Fruit fly (Drosophila melanogaster): ENCODE results near the gene CG12985.
"Not testable (repeated sequence)": the region's sequence is repeated elsewhere in the genome, so short reads cannot be mapped to it uniquely, and the experiment has no call there.

The CG12985 gene

dm6 chrX:17881138-17882121, 2.1 kb upstream of the CG12985 start:
- no peak for TF ChIP-seq Myc (optimal IDR thresholded peaks at IDR 0.05)
- no peak for TF ChIP-seq psq (optimal IDR thresholded peaks at IDR 0.05)
- TF ChIP-seq insv (optimal IDR thresholded peaks at IDR 0.05), result no peak
- no peak for TF ChIP-seq Sin3A (optimal IDR thresholded peaks at IDR 0.05)
- TF ChIP-seq ttk (optimal IDR thresholded peaks at IDR 0.05), result no peak
- TF ChIP-seq h (optimal IDR thresholded peaks at IDR 0.05), result no peak

dm6 chrX:17882769-17883168, 749 bp upstream of the CG12985 start:
- TF ChIP-seq psq (optimal IDR thresholded peaks at IDR 0.05) (no peak), insv (optimal IDR thresholded peaks at IDR 0.05) (no peak), h (optimal IDR thresholded peaks at IDR 0.05) (no peak), Sin3A (optimal IDR thresholded peaks at IDR 0.05) (no peak)

dm6 chrX:17884567-17884966, 1.0 kb downstream of the CG12985 start:
- TF ChIP-seq Myc (optimal IDR thresholded peaks at IDR 0.05), result no peak
- no peak for TF ChIP-seq insv (optimal IDR thresholded peaks at IDR 0.05)
- TF ChIP-seq psq (optimal IDR thresholded peaks at IDR 0.05), result no peak
- no peak for TF ChIP-seq ttk (optimal IDR thresholded peaks at IDR 0.05)
- no peak for TF ChIP-seq Sin3A (optimal IDR thresholded peaks at IDR 0.05)

dm6 chrX:17885295-17885694, 1.8 kb downstream of the CG12985 start:
- TF ChIP-seq insv (optimal IDR thresholded peaks at IDR 0.05) (no peak), psq (optimal IDR thresholded peaks at IDR 0.05) (no peak), ttk (optimal IDR thresholded peaks at IDR 0.05) (no peak), h (optimal IDR thresholded peaks at IDR 0.05) (no peak), Sin3A (optimal IDR thresholded peaks at IDR 0.05) (no peak), Myc (optimal IDR thresholded peaks at IDR 0.05) (no peak)

- TF ChIP-seq Myc (optimal IDR thresholded peaks at IDR 0.05) (no peak), insv (optimal IDR thresholded peaks at IDR 0.05) (no peak), h (optimal IDR thresholded peaks at IDR 0.05) (no peak), psq (optimal IDR thresholded peaks at IDR 0.05) (no peak), ttk (optimal IDR thresholded peaks at IDR 0.05) (no peak), Sin3A (optimal IDR thresholded peaks at IDR 0.05) (no peak)
Observed at dm6 chrX:17886107-17886448, 2.6 kb downstream of the CG12985 start.

dm6 chrX:17886449-17887207, 3.1 kb downstream of the CG12985 start:
- TF ChIP-seq ttk (optimal IDR thresholded peaks at IDR 0.05) (no peak), insv (optimal IDR thresholded peaks at IDR 0.05) (no peak), h (optimal IDR thresholded peaks at IDR 0.05) (no peak), psq (optimal IDR thresholded peaks at IDR 0.05) (no peak), Sin3A (optimal IDR thresholded peaks at IDR 0.05) (no peak), Myc (optimal IDR thresholded peaks at IDR 0.05) (no peak)

dm6 chrX:17887208-17887627, 3.7 kb downstream of the CG12985 start, which contains the start of gene mnb:
Gene mnb, minus strand, starts transcription at chrX:17887222.
- no peak for TF ChIP-seq insv (optimal IDR thresholded peaks at IDR 0.05)
- no peak for TF ChIP-seq h (optimal IDR thresholded peaks at IDR 0.05)
- TF ChIP-seq Sin3A (optimal IDR thresholded peaks at IDR 0.05), result peak; percentile 62
- peak; percentile 62 for TF ChIP-seq psq (optimal IDR thresholded peaks at IDR 0.05)

- TF ChIP-seq Sin3A (optimal IDR thresholded peaks at IDR 0.05), result no peak
- TF ChIP-seq Myc (optimal IDR thresholded peaks at IDR 0.05), result no peak
- no peak for TF ChIP-seq ttk (optimal IDR thresholded peaks at IDR 0.05)
- TF ChIP-seq insv (optimal IDR thresholded peaks at IDR 0.05), result no peak
- TF ChIP-seq h (optimal IDR thresholded peaks at IDR 0.05), result no peak
- no peak for TF ChIP-seq psq (optimal IDR thresholded peaks at IDR 0.05)
Observed at dm6 chrX:17887877-17888276, 4.4 kb downstream of the CG12985 start, which contains the start of gene CG6788. Gene CG6788, plus strand, starts transcription at chrX:17888177.

dm6 chrX:17889247-17889646, 5.7 kb downstream of the CG12985 start, which contains the start of gene Gss1:
Gene Gss1, plus strand, starts transcription at chrX:17889547.
- not testable (repeated sequence) for TF ChIP-seq psq, h, Myc (optimal IDR thresholded peaks at IDR 0.05)

dm6 chrX:17899402-17899801, 15.9 kb downstream of the CG12985 start, which contains the start of gene Gss2:
Gene Gss2, plus strand, starts transcription at chrX:17899702.
- not testable (repeated sequence) for TF ChIP-seq psq, Myc, Sin3A (optimal IDR thresholded peaks at IDR 0.05)

dm6 chrX:17907184-17908006, 23.9 kb downstream of the CG12985 start, which contains the start of the genes CG7772 and Vps4:
Gene CG7772, minus strand, starts transcription at chrX:17907261.
Gene Vps4, plus strand, starts transcription at chrX:17907692.
- TF ChIP-seq insv (optimal IDR thresholded peaks at IDR 0.05), result no peak
- no peak for TF ChIP-seq ttk (optimal IDR thresholded peaks at IDR 0.05)
- TF ChIP-seq h (optimal IDR thresholded peaks at IDR 0.05), result no peak
- TF ChIP-seq Myc (optimal IDR thresholded peaks at IDR 0.05), result no peak
- TF ChIP-seq psq (optimal IDR thresholded peaks at IDR 0.05), result no peak
- TF ChIP-seq Sin3A (optimal IDR thresholded peaks at IDR 0.05), result no peak

Measured in Kc167 (cell line).